Worm (Caenorhabditis elegans) whole organism, early embryonic: Measurements from ENCODE around the gene cct-7.

Experiments
- B0310.2 ChIP-seq: sonication (generic microtip); optimal IDR thresholded peaks from 2 replicates; lab custom pipeline; 2016; ENCODE audit warnings: mild to moderate bottlenecking, missing genetic modification characterization, missing compliant biosample characterization
- ceh-13 ChIP-seq: fragments of 200-800 bp; sonication (Bioruptor generic); optimal IDR thresholded peaks from 2 replicates; lab custom pipeline; 2018; ENCODE audit warnings: mild to moderate bottlenecking, missing genetic modification characterization, missing compliant biosample characterization
- hmg-4 ChIP-seq: fragments of 200-800 bp; sonication (Bioruptor generic); optimal IDR thresholded peaks from 2 replicates; lab custom pipeline; 2018; ENCODE audit warnings: mild to moderate bottlenecking, missing genetic modification characterization, missing compliant biosample characterization
- tra-4 ChIP-seq: sonication (generic microtip); optimal IDR thresholded peaks from 2 replicates; lab custom pipeline; 2017; ENCODE audit warnings: missing genetic modification characterization, missing compliant biosample characterization

ce11 chrV:1888299-1888698, 16.3 kb downstream of the cct-7 start:
- TF ChIP-seq B0310.2 (tag; lab: Kevin White, UChicago), result no peak
- no peak for TF ChIP-seq ceh-13 (GFP tag; lab: Kevin White, UChicago)
- no peak for TF ChIP-seq tra-4
- TF ChIP-seq hmg-4 (GFP tag; lab: Kevin White, UChicago), result no peak
